Worm (Caenorhabditis elegans) whole organism, L4 larva: ENCODE measurements around the gene str-226.

Experiments
- F37D6.2 ChIP-seq: sonication (generic microtip); optimal IDR thresholded peaks from 2 replicates; lab custom pipeline; 2016; ENCODE audit warnings: mild to moderate bottlenecking, missing genetic modification characterization, missing compliant biosample characterization
- ama-1 ChIP-seq: fragments of 150-350 bp; optimal IDR thresholded peaks from 2 replicates; lab custom pipeline; 2014; ENCODE audit warnings: inconsistent platforms, mixed read lengths
- dmd-6 ChIP-seq: fragments of 200-800 bp; sonication (Bioruptor generic); IDR thresholded peaks from 2 replicates; pipeline ENCODE4 v1.3.6; 2022; ENCODE audit warnings: missing genetic modification reagents, missing genetic modification characterization, missing compliant biosample characterization
- hlh-11 ChIP-seq: fragments of 200-800 bp; sonication (Bioruptor generic); optimal IDR thresholded peaks from 2 replicates; lab custom pipeline; 2018; ENCODE audit warnings: mild to moderate bottlenecking, missing genetic modification characterization, missing compliant biosample characterization
- lin-13 ChIP-seq: fragments of 150-350 bp; optimal IDR thresholded peaks from 2 replicates; lab custom pipeline; 2014; ENCODE audit warnings: missing biosample characterization, missing genetic modification reagents, missing genetic modification characterization
- lin-39 ChIP-seq: fragments of 150-350 bp; optimal IDR thresholded peaks from 2 replicates; lab custom pipeline; 2014; ENCODE audit warnings: missing biosample characterization, missing genetic modification reagents, missing genetic modification characterization
- nhr-111 ChIP-seq: fragments of 200-800 bp; sonication (Bioruptor generic); optimal IDR thresholded peaks from 2 replicates; lab custom pipeline; 2018; ENCODE audit warnings: mild to moderate bottlenecking, missing genetic modification characterization, missing compliant biosample characterization
- nhr-41 ChIP-seq: fragments of 200-800 bp; sonication (Bioruptor generic); IDR thresholded peaks from 2 replicates; pipeline ENCODE4 v1.3.6; 2022; ENCODE audit warnings: missing genetic modification reagents, missing genetic modification characterization, missing compliant biosample characterization
- nhr-42 ChIP-seq: fragments of 200-800 bp; sonication (Bioruptor generic); IDR thresholded peaks from 2 replicates; pipeline ENCODE4 v1.3.6; 2022; ENCODE audit warnings: missing genetic modification characterization, missing compliant biosample characterization

DNA sequence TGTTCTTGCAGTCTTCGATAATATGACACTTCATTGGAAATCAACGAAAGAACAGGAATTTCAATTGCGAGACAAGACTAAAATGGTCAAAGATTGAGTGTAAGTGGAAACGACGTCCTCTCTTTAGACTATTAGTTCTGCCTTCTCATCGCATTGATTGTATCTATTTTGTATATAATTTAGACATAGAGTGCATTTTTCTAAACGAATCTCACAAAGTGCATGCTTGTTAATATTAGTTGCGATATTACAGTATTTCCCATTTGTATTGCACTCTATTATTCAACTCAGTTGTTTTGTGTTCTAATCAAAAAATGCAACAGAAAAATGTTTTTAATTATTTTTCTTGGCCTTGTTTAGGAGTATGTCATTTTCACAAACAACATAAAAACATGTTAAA is 25.8 kb downstream of the str-226 start, which contains the start of gene nhr-93:
- no peak for TF ChIP-seq hlh-11
- no peak for TF ChIP-seq nhr-111
- TF ChIP-seq lin-13, result no peak
- no peak for TF ChIP-seq nhr-41
- no peak for TF ChIP-seq dmd-6 (GFP tag; lab: Robert Waterston, UW)
- TF ChIP-seq lin-39 (tag; lab: Kevin White, UChicago), result no peak
- no peak for TF ChIP-seq F37D6.2 (tag; lab: Kevin White, UChicago)
- no peak for TF ChIP-seq nhr-42 (GFP tag; lab: Robert Waterston, UW)
- TF ChIP-seq ama-1 (lab: Kevin White, UChicago), result no peak
